Worm (Caenorhabditis elegans) whole organism, young adult: ENCODE measurements around the gene F52E10.2.

Experiments
- B0019.2 ChIP-seq: fragments of 200-800 bp; sonication (Bioruptor generic); conservative IDR thresholded peaks from 2 replicates; pipeline ENCODE4 v1.3.6; 2022; ENCODE audit warnings: missing genetic modification reagents, missing genetic modification characterization, missing compliant biosample characterization
- B0035.1 ChIP-seq: sonication (generic microtip); optimal IDR thresholded peaks from 2 replicates; lab custom pipeline; 2016; ENCODE audit warnings: missing genetic modification characterization, mild to moderate bottlenecking, missing compliant biosample characterization, missing genotype, missing genetic modification reagents
- B0261.1 ChIP-seq: sonication (generic microtip); optimal IDR thresholded peaks from 2 replicates; lab custom pipeline; 2016; ENCODE audit warnings: mild to moderate bottlenecking, missing genetic modification characterization, moderate library complexity, missing compliant biosample characterization
- D2030.7 ChIP-seq: fragments of 200-800 bp; sonication (Bioruptor generic); IDR thresholded peaks from 2 replicates; pipeline ENCODE4 v1.3.6; 2022; ENCODE audit warnings: missing genetic modification reagents, missing genetic modification characterization, missing compliant biosample characterization
- F23B12.7 ChIP-seq: sonication (generic microtip); optimal IDR thresholded peaks from 2 replicates; lab custom pipeline; 2017; ENCODE audit warnings: missing genetic modification characterization, mild to moderate bottlenecking, missing compliant biosample characterization, antibody characterized with exemption, moderate library complexity; ENCODE audit not compliant: insufficient read depth
- F37B4.10 ChIP-seq: fragments of 200-800 bp; sonication (Bioruptor generic); IDR thresholded peaks from 2 replicates; pipeline ENCODE4 v1.3.6; 2022; ENCODE audit warnings: missing genetic modification characterization, missing compliant biosample characterization
- F57A8.1 ChIP-seq: fragments of 200-800 bp; sonication (Bioruptor generic); optimal IDR thresholded peaks from 2 replicates; lab custom pipeline; 2018; ENCODE audit warnings: mild to moderate bottlenecking, missing genetic modification characterization, moderate library complexity, missing compliant biosample characterization
- T07F8.4 ChIP-seq: sonication (generic microtip); optimal IDR thresholded peaks from 2 replicates; lab custom pipeline; 2016; ENCODE audit warnings: mild to moderate bottlenecking, missing genetic modification characterization, moderate library complexity, missing compliant biosample characterization
- Y53G8AR.9 ChIP-seq: fragments of 200-800 bp; sonication (Bioruptor generic); conservative IDR thresholded peaks from 2 replicates; pipeline ENCODE4 v1.3.6; 2022; ENCODE audit warnings: missing genetic modification reagents, missing genetic modification characterization, missing compliant biosample characterization
- Y56A3A.18 ChIP-seq: fragments of 200-800 bp; sonication (Bioruptor generic); IDR thresholded peaks from 2 replicates; pipeline ENCODE4 v1.3.6; 2022; ENCODE audit warnings: missing genetic modification reagents, missing genetic modification characterization, missing compliant biosample characterization
- aptf-2 ChIP-seq: fragments of 200-800 bp; sonication (Bioruptor generic); conservative IDR thresholded peaks from 2 replicates; pipeline ENCODE4 v1.3.6; 2022; ENCODE audit warnings: missing genetic modification reagents, missing genetic modification characterization, missing compliant biosample characterization
- atf-7 ChIP-seq: sonication (generic microtip); optimal IDR thresholded peaks from 2 replicates; lab custom pipeline; 2017; ENCODE audit warnings: mild to moderate bottlenecking, missing genetic modification characterization, missing compliant biosample characterization
- attf-3 ChIP-seq: fragments of 200-800 bp; sonication (Bioruptor generic); conservative IDR thresholded peaks from 2 replicates; pipeline ENCODE4 v1.3.6; 2022; ENCODE audit warnings: missing genetic modification reagents, missing genetic modification characterization, missing compliant biosample characterization
- attf-5 ChIP-seq: fragments of 200-800 bp; sonication (Bioruptor generic); optimal IDR thresholded peaks from 2 replicates; lab custom pipeline; 2018; ENCODE audit warnings: mild to moderate bottlenecking, missing genetic modification characterization, missing compliant biosample characterization
- attf-6 ChIP-seq: fragments of 200-800 bp; sonication (Bioruptor generic); IDR thresholded peaks from 2 replicates; pipeline ENCODE4 v1.3.6; 2022; ENCODE audit warnings: missing genetic modification reagents, missing genetic modification characterization, missing compliant biosample characterization
- bed-1 ChIP-seq: fragments of 200-800 bp; sonication (Bioruptor generic); IDR thresholded peaks from 2 replicates; pipeline ENCODE4 v1.3.6; 2022; ENCODE audit warnings: missing genetic modification reagents, missing genetic modification characterization, missing compliant biosample characterization
- ccch-3 ChIP-seq: fragments of 200-800 bp; sonication (Bioruptor generic); optimal IDR thresholded peaks from 2 replicates; lab custom pipeline; 2018; ENCODE audit warnings: mild to moderate bottlenecking, missing genetic modification characterization, missing compliant biosample characterization
- cebp-1 ChIP-seq, 2 experiments: fragments of 200-800 bp in 1 of 2; sonication (Bioruptor generic) in 1 of 2; sonication (generic microtip) in 1 of 2; IDR thresholded peaks in 1 of 2; optimal IDR thresholded peaks in 1 of 2; 2 replicates each; pipeline versions ENCODE4 v1.3.6 to Lab custom; 2017 to 2022; ENCODE audit warnings: missing compliant biosample characterization in 2 of 2, missing genetic modification characterization in 2 of 2, mild to moderate bottlenecking in 1 of 2, missing genetic modification reagents in 1 of 2, moderate library complexity in 1 of 2
- cebp-2 ChIP-seq: fragments of 200-800 bp; sonication (Bioruptor generic); IDR thresholded peaks from 2 replicates; pipeline ENCODE4 v1.3.6; 2022; ENCODE audit warnings: missing genetic modification characterization, missing compliant biosample characterization
- ceh-79 ChIP-seq: sonication (generic microtip); optimal IDR thresholded peaks from 2 replicates; lab custom pipeline; 2017; ENCODE audit warnings: mild to moderate bottlenecking, missing genetic modification characterization, missing compliant biosample characterization
- dox-1 ChIP-seq: fragments of 200-800 bp; sonication (Bioruptor generic); IDR thresholded peaks from 2 replicates; pipeline ENCODE4 v1.3.6; 2022; ENCODE audit warnings: missing genetic modification reagents, missing genetic modification characterization, missing compliant biosample characterization
- ekl-4 ChIP-seq: fragments of 200-800 bp; sonication (Bioruptor generic); IDR thresholded peaks from 2 replicates; pipeline ENCODE4 v1.3.6; 2022; ENCODE audit warnings: missing genetic modification reagents, missing genetic modification characterization, missing compliant biosample characterization
- fkh-3 ChIP-seq: sonication (generic microtip); optimal IDR thresholded peaks from 2 replicates; lab custom pipeline; 2016; ENCODE audit warnings: mild to moderate bottlenecking, missing genetic modification characterization, missing compliant biosample characterization
- him-1 ChIP-seq: sonication (generic microtip); optimal IDR thresholded peaks from 2 replicates; lab custom pipeline; 2016; ENCODE audit warnings: missing genotype, missing genetic modification reagents, missing genetic modification characterization, missing compliant biosample characterization
- hmg-1.2 ChIP-seq: fragments of 200-800 bp; sonication (Bioruptor generic); IDR thresholded peaks from 2 replicates; pipeline ENCODE4 v1.3.6; 2022; ENCODE audit warnings: missing genetic modification reagents, missing genetic modification characterization, missing compliant biosample characterization
- hsf-1 ChIP-seq: fragments of 200-800 bp; sonication (Bioruptor generic); IDR thresholded peaks from 2 replicates; pipeline ENCODE4 v1.3.6; 2022; ENCODE audit warnings: missing genetic modification reagents, missing genetic modification characterization, missing compliant biosample characterization
- lin-54 ChIP-seq: fragments of 200-800 bp; sonication (Bioruptor generic); optimal IDR thresholded peaks from 2 replicates; lab custom pipeline; 2018; ENCODE audit warnings: mild to moderate bottlenecking, missing genetic modification characterization, missing compliant biosample characterization
- lir-1 ChIP-seq: fragments of 200-800 bp; sonication (Bioruptor generic); conservative IDR thresholded peaks from 2 replicates; pipeline ENCODE4 v1.3.6; 2022; ENCODE audit warnings: missing genetic modification reagents, missing genetic modification characterization, missing compliant biosample characterization
- madf-10 ChIP-seq: sonication (generic microtip); optimal IDR thresholded peaks from 2 replicates; lab custom pipeline; 2016; ENCODE audit warnings: mild to moderate bottlenecking, missing genetic modification characterization, missing compliant biosample characterization
- madf-3 ChIP-seq: fragments of 200-800 bp; sonication (Bioruptor generic); IDR thresholded peaks from 2 replicates; pipeline ENCODE4 v1.3.6; 2022; ENCODE audit warnings: missing genetic modification reagents, missing genetic modification characterization, missing compliant biosample characterization
- nfya-1 ChIP-seq: sonication (generic microtip); optimal IDR thresholded peaks from 2 replicates; lab custom pipeline; 2017; ENCODE audit warnings: antibody characterized with exemption, missing compliant biosample characterization, missing genetic modification characterization, borderline replicate concordance; ENCODE audit not compliant: insufficient read depth
- nfyb-1 ChIP-seq: fragments of 200-800 bp; sonication (Bioruptor generic); IDR thresholded peaks from 2 replicates; pipeline ENCODE4 v1.3.6; 2022; ENCODE audit warnings: missing genetic modification reagents, missing genetic modification characterization, missing compliant biosample characterization
- nhr-120 ChIP-seq: fragments of 200-800 bp; sonication (Bioruptor generic); IDR thresholded peaks from 2 replicates; pipeline ENCODE4 v1.3.6; 2022; ENCODE audit warnings: missing genetic modification characterization, missing compliant biosample characterization
- nhr-80 ChIP-seq: sonication (generic microtip); optimal IDR thresholded peaks from 2 replicates; lab custom pipeline; 2016; ENCODE audit warnings: missing genetic modification characterization, missing compliant biosample characterization
- nhr-90 ChIP-seq: sonication (generic microtip); optimal IDR thresholded peaks from 2 replicates; lab custom pipeline; 2016; ENCODE audit warnings: missing genotype, mild to moderate bottlenecking, missing genetic modification characterization, missing compliant biosample characterization
- pbrm-1 ChIP-seq: fragments of 200-800 bp; sonication (Bioruptor generic); IDR thresholded peaks from 2 replicates; pipeline ENCODE4 v1.3.6; 2022; ENCODE audit warnings: missing genetic modification reagents, missing genetic modification characterization, missing compliant biosample characterization
- pha-4 ChIP-seq: fragments of 150-350 bp; sonication (generic microtip); optimal IDR thresholded peaks from 2 replicates; lab custom pipeline; 2014; ENCODE audit warnings: missing biosample characterization, missing genetic modification reagents, missing genetic modification characterization
- repo-1 ChIP-seq: sonication (generic microtip); optimal IDR thresholded peaks from 2 replicates; lab custom pipeline; 2017; ENCODE audit warnings: mild to moderate bottlenecking, missing genetic modification characterization, missing compliant biosample characterization
- rpc-1 ChIP-seq, 2 experiments: fragments of 150-350 bp in 1 of 2; sonication (generic microtip) in 1 of 2; optimal IDR thresholded peaks; 2 replicates each; lab custom pipeline; 2014 to 2018; ENCODE audit warnings: missing biosample characterization in 1 of 2, missing genetic modification characterization in 1 of 2, missing genetic modification reagents in 1 of 2, missing genotype in 1 of 2
- sdz-38 ChIP-seq: sonication (generic microtip); optimal IDR thresholded peaks from 2 replicates; lab custom pipeline; 2016; ENCODE audit warnings: missing genotype, missing genetic modification characterization, missing compliant biosample characterization
- snpc-3.4 ChIP-seq: sonication (generic microtip); optimal IDR thresholded peaks from 2 replicates; lab custom pipeline; 2017; ENCODE audit warnings: missing genetic modification characterization, mild to moderate bottlenecking, missing compliant biosample characterization, antibody characterized with exemption, moderate library complexity, missing genotype, missing genetic modification reagents
- tbx-9 ChIP-seq: sonication (generic microtip); optimal IDR thresholded peaks from 2 replicates; lab custom pipeline; 2016; ENCODE audit warnings: borderline replicate concordance, missing genetic modification characterization, inconsistent platforms, missing compliant biosample characterization
- unc-130 ChIP-seq: sonication (generic microtip); optimal IDR thresholded peaks from 2 replicates; lab custom pipeline; 2016; ENCODE audit warnings: missing genetic modification reagents, missing genetic modification characterization, missing compliant biosample characterization
- zfh-2 ChIP-seq: fragments of 200-800 bp; sonication (Bioruptor generic); conservative IDR thresholded peaks from 2 replicates; pipeline ENCODE4 v1.3.6; 2022; ENCODE audit warnings: missing genetic modification reagents, missing genetic modification characterization, missing compliant biosample characterization
- ztf-25 ChIP-seq: fragments of 200-800 bp; sonication (Bioruptor generic); IDR thresholded peaks from 2 replicates; pipeline ENCODE4 v1.3.6; 2022; ENCODE audit warnings: missing genetic modification reagents, missing genetic modification characterization, missing compliant biosample characterization
- ztf-26 ChIP-seq: sonication (generic microtip); optimal IDR thresholded peaks from 2 replicates; lab custom pipeline; 2017; ENCODE audit warnings: missing genetic modification characterization, missing compliant biosample characterization
- ztf-28 ChIP-seq: fragments of 200-800 bp; sonication (Bioruptor generic); IDR thresholded peaks from 2 replicates; pipeline ENCODE4 v1.3.6; 2022; ENCODE audit warnings: missing genetic modification reagents, missing genetic modification characterization, missing compliant biosample characterization
- ztf-3 ChIP-seq: fragments of 200-800 bp; sonication (Bioruptor generic); optimal IDR thresholded peaks from 2 replicates; lab custom pipeline; 2018; ENCODE audit warnings: mild to moderate bottlenecking, missing genetic modification characterization, missing compliant biosample characterization

The F52E10.2 gene

DNA sequence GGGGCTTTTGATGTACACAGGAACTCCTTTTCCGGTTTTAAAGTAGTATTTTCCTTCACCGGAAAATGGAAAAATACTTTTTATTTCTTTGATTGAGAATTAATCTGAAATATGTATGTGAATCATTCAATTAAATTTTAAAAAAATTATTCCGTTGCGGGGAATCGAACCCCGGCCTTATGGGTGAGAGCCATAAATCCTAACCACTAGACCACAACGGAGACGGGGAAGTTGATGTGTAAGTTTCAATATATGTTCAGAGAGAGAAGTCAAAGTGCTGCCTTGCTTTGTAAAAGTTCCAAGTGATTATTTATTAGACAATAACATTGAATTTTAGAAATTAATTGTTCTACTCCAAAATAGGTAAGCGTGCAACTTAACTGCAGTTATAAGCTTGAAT, 11.9 kb downstream of the F52E10.2 start (continued):
- peak; percentile 79; the same call in 1 of the 2 replicates for TF ChIP-seq cebp-2
- TF ChIP-seq nfya-1 (tag; lab: Kevin White, UChicago) = no peak
- TF ChIP-seq zfh-2 (GFP tag; lab: Robert Waterston, UW) = no peak
- TF ChIP-seq snpc-3.4 (tag; lab: Kevin White, UChicago) = peak; percentile 29
- no peak for TF ChIP-seq madf-3 (GFP tag; lab: Robert Waterston, UW)
- no peak for TF ChIP-seq sdz-38 (tag; lab: Kevin White, UChicago)
- no peak for TF ChIP-seq ccch-3 (GFP tag; lab: Kevin White, UChicago)
- TF ChIP-seq nfyb-1 (GFP tag; lab: Robert Waterston, UW) = peak; percentile 43; the same call in 1 of the 2 replicates
- TF ChIP-seq him-1 (tag; lab: Kevin White, UChicago) = peak; percentile 69
- TF ChIP-seq fkh-3 (tag; lab: Kevin White, UChicago) = no peak
- TF ChIP-seq ztf-28 = no peak
- no peak for TF ChIP-seq nhr-120 (GFP tag; lab: Robert Waterston, UW)
- no peak for TF ChIP-seq B0019.2 (GFP tag; lab: Robert Waterston, UW)
- no peak for TF ChIP-seq attf-5 (GFP tag; lab: Kevin White, UChicago)
- peak; percentile 24 for TF ChIP-seq lin-54 (GFP tag; lab: Kevin White, UChicago)
- TF ChIP-seq attf-3 (GFP tag; lab: Robert Waterston, UW) = no peak
- TF ChIP-seq F37B4.10 (GFP tag; lab: Robert Waterston, UW) = no peak
- peak; percentile 62 for TF ChIP-seq D2030.7 (GFP tag; lab: Robert Waterston, UW)
- TF ChIP-seq bed-1 (GFP tag; lab: Robert Waterston, UW) = no peak
- no peak for TF ChIP-seq pha-4 (tag; lab: Kevin White, UChicago)
- TF ChIP-seq ztf-26 (tag; lab: Kevin White, UChicago) = no peak
- no peak for TF ChIP-seq ztf-3
- peak; percentile 82; the same call in 1 of the 2 replicates for TF ChIP-seq ztf-25 (GFP tag; lab: Robert Waterston, UW)
- no peak for TF ChIP-seq aptf-2 (GFP tag; lab: Robert Waterston, UW)
- peak; percentile 44; the same call in 1 of the 2 replicates for TF ChIP-seq Y56A3A.18 (GFP tag; lab: Robert Waterston, UW)
- TF ChIP-seq madf-10 (tag; lab: Kevin White, UChicago) = peak; percentile 60
- no peak for TF ChIP-seq ceh-79 (tag; lab: Kevin White, UChicago)
- TF ChIP-seq Y53G8AR.9 (GFP tag; lab: Robert Waterston, UW) = no peak
- peak; percentile 16 for TF ChIP-seq unc-130 (GFP tag; lab: Kevin White, UChicago)
- TF ChIP-seq cebp-1 (GFP tag; IDR thresholded peaks at IDR 0.05; lab: Robert Waterston, UW) = no peak
- TF ChIP-seq cebp-1 (tag; optimal IDR thresholded peaks at IDR 0.05; lab: Kevin White, UChicago) = no peak
- peak; percentile 50 for TF ChIP-seq T07F8.4 (tag; lab: Kevin White, UChicago)
- peak; percentile 31; the same call in 1 of the 2 replicates for TF ChIP-seq attf-6
- TF ChIP-seq hmg-1.2 (GFP tag; lab: Robert Waterston, UW) = peak; percentile 74
- no peak for TF ChIP-seq tbx-9 (tag; lab: Kevin White, UChicago)
- TF ChIP-seq rpc-1 (optimal IDR thresholded peaks at IDR 0.05; lab: Kevin White, UChicago) = peak; percentile 93
- peak; percentile 95 for TF ChIP-seq rpc-1 (tag; optimal IDR thresholded peaks at IDR 0.05; lab: Kevin White, UChicago)
- TF ChIP-seq nhr-80 (tag; lab: Kevin White, UChicago) = peak; percentile 13
- peak; percentile 60 for TF ChIP-seq F23B12.7 (tag; lab: Kevin White, UChicago)
- no peak for TF ChIP-seq repo-1 (tag; lab: Kevin White, UChicago)
- peak; percentile 88 for TF ChIP-seq B0261.1 (tag; lab: Kevin White, UChicago)
- peak; percentile 61 for TF ChIP-seq dox-1
- peak; percentile 70 for TF ChIP-seq nhr-90 (tag; lab: Kevin White, UChicago)
- TF ChIP-seq hsf-1 (GFP tag; lab: Robert Waterston, UW) = no peak
- TF ChIP-seq lir-1 (GFP tag; lab: Robert Waterston, UW) = no peak
- no peak for TF ChIP-seq atf-7 (tag; lab: Kevin White, UChicago)
- TF ChIP-seq pbrm-1 (GFP tag; lab: Robert Waterston, UW) = peak; percentile 71
- TF ChIP-seq F57A8.1 (GFP tag; lab: Kevin White, UChicago) = no peak
- no peak for TF ChIP-seq B0035.1 (tag; lab: Kevin White, UChicago)
- TF ChIP-seq ekl-4 = peak; percentile 41; the same call in 1 of the 2 replicates
